Worm (Caenorhabditis elegans): ENCODE data around the gene dylt-3.

DNA sequence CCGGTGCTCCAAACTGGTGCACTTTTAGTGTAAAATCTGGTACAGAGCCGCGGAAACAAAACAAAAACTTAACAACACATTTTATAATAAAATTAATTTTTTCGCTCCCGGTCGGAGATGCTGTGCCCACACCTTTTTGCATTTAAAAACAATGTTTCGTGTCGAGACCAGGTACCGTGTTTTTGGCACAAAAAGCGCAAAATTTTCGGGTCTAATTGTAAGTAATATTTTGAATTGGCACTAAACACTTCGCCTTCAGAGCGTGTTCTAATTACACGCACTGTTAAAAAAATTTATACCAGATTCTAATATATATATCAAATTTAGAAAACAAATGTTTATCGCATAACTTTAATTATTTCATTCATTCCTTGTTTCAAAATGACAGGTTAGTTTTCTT lies at the start of gene dylt-3:
- no peak for TF ChIP-seq unc-62 (GFP tag; optimal IDR thresholded peaks at IDR 0.05)
- no peak for TF ChIP-seq nhr-11 (tag; optimal IDR thresholded peaks at IDR 0.05)
- TF ChIP-seq ZK546.5 (tag; optimal IDR thresholded peaks at IDR 0.05), result no peak
- no peak for TF ChIP-seq egl-27 (tag; optimal IDR thresholded peaks at IDR 0.05)
- TF ChIP-seq crh-2 (tag; optimal IDR thresholded peaks at IDR 0.05), result no peak
- no peak for TF ChIP-seq fos-1 (tag; optimal IDR thresholded peaks at IDR 0.05)
- TF ChIP-seq aly-2 (tag; optimal IDR thresholded peaks at IDR 0.05), result no peak
- no peak for TF ChIP-seq lin-39 (tag; optimal IDR thresholded peaks at IDR 0.05)
- no peak for TF ChIP-seq unc-39 (tag; optimal IDR thresholded peaks at IDR 0.05)
